Worm (Caenorhabditis elegans) whole organism, L3 larva: ENCODE results near the gene atf-6.

Experiments used
- ceh-16 ChIP-seq: sonication (generic microtip); optimal IDR thresholded peaks from 2 replicates; lab custom pipeline; 2017; ENCODE audit warnings: missing biosample characterization, missing genetic modification characterization
- ceh-28 ChIP-seq: fragments of 150-350 bp; optimal IDR thresholded peaks from 2 replicates; lab custom pipeline; 2014; ENCODE audit warnings: missing biosample characterization, missing genetic modification reagents, missing genetic modification characterization
- ceh-82 ChIP-seq: fragments of 150-350 bp; optimal IDR thresholded peaks from 2 replicates; lab custom pipeline; 2014; ENCODE audit warnings: missing biosample characterization, missing genetic modification characterization
- daf-12 ChIP-seq: fragments of 150-350 bp; optimal IDR thresholded peaks from 2 replicates; lab custom pipeline; 2014; ENCODE audit warnings: missing biosample characterization, missing genetic modification reagents, missing genetic modification characterization
- egl-5 ChIP-seq: fragments of 150-350 bp; optimal IDR thresholded peaks from 2 replicates; lab custom pipeline; 2017; ENCODE audit warnings: missing biosample characterization, missing genetic modification reagents, missing genetic modification characterization, inconsistent platforms
- elt-2 ChIP-seq: sonication (generic microtip); optimal IDR thresholded peaks from 2 replicates; lab custom pipeline; 2016; ENCODE audit warnings: missing genetic modification reagents, mild to moderate bottlenecking, missing genetic modification characterization, missing compliant biosample characterization
- fkh-10 ChIP-seq: sonication (generic microtip); optimal IDR thresholded peaks from 2 replicates; lab custom pipeline; 2017; ENCODE audit warnings: missing biosample characterization, missing genetic modification reagents, missing genetic modification characterization
- fkh-2 ChIP-seq: fragments of 150-350 bp; optimal IDR thresholded peaks from 2 replicates; lab custom pipeline; 2014; ENCODE audit warnings: missing biosample characterization, missing genetic modification reagents, missing genetic modification characterization
- hmg-11 ChIP-seq: sonication (generic microtip); optimal IDR thresholded peaks from 2 replicates; lab custom pipeline; 2016; ENCODE audit warnings: missing genetic modification characterization, missing compliant biosample characterization
- jun-1 ChIP-seq: fragments of 150-350 bp; optimal IDR thresholded peaks from 2 replicates; lab custom pipeline; 2014; ENCODE audit warnings: missing biosample characterization, missing genetic modification reagents, missing genetic modification characterization
- lin-15B ChIP-seq: fragments of 150-350 bp; optimal IDR thresholded peaks from 2 replicates; lab custom pipeline; 2014; ENCODE audit warnings: missing biosample characterization, missing genetic modification characterization
- lin-39 ChIP-seq: fragments of 150-350 bp; optimal IDR thresholded peaks from 2 replicates; lab custom pipeline; 2018; ENCODE audit warnings: missing biosample characterization, missing genetic modification reagents, missing genetic modification characterization
- mdl-1 ChIP-seq: fragments of 150-350 bp; optimal IDR thresholded peaks from 2 replicates; lab custom pipeline; 2014; ENCODE audit warnings: missing biosample characterization, missing genetic modification characterization
- nfya-1 ChIP-seq: sonication (generic microtip); optimal IDR thresholded peaks from 2 replicates; lab custom pipeline; 2017; ENCODE audit warnings: missing genetic modification characterization, mild to moderate bottlenecking, missing compliant biosample characterization, antibody characterized with exemption, moderate library complexity; ENCODE audit not compliant: insufficient read depth
- nhr-23 ChIP-seq: fragments of 150-350 bp; optimal IDR thresholded peaks from 2 replicates; lab custom pipeline; 2014; ENCODE audit warnings: missing biosample characterization, missing genetic modification reagents, missing genetic modification characterization
- nhr-25 ChIP-seq: sonication (generic microtip); optimal IDR thresholded peaks from 2 replicates; lab custom pipeline; 2017; ENCODE audit warnings: missing biosample characterization, missing genetic modification characterization
- nhr-28 ChIP-seq: fragments of 150-350 bp; optimal IDR thresholded peaks from 2 replicates; lab custom pipeline; 2014; ENCODE audit warnings: missing biosample characterization, missing genetic modification characterization
- pha-4 ChIP-seq: fragments of 150-350 bp; optimal IDR thresholded peaks from 2 replicates; lab custom pipeline; 2014; ENCODE audit warnings: missing biosample characterization, missing genetic modification reagents, missing genetic modification characterization
- pqm-1 ChIP-seq: fragments of 150-350 bp; optimal IDR thresholded peaks from 2 replicates; lab custom pipeline; 2017; ENCODE audit warnings: missing biosample characterization, missing genetic modification characterization, inconsistent platforms
- skn-1 ChIP-seq: fragments of 150-350 bp; optimal IDR thresholded peaks from 2 replicates; lab custom pipeline; 2014; ENCODE audit warnings: missing biosample characterization, missing genetic modification characterization
- snpc-4 ChIP-seq: fragments of 150-350 bp; optimal IDR thresholded peaks from 2 replicates; lab custom pipeline; 2014; ENCODE audit warnings: missing biosample characterization, missing genetic modification characterization
- zag-1 ChIP-seq: fragments of 150-350 bp; optimal IDR thresholded peaks from 2 replicates; lab custom pipeline; 2014; ENCODE audit warnings: missing biosample characterization, missing genetic modification characterization
- ztf-4 ChIP-seq: fragments of 150-350 bp; optimal IDR thresholded peaks from 2 replicates; lab custom pipeline; 2014; ENCODE audit warnings: missing biosample characterization, missing genetic modification characterization

The atf-6 gene

ce11 chrX:12434086-12434485 lies 46.7 kb upstream of the atf-6 start, which contains the start of gene tsct-1:
Gene tsct-1, plus strand, starts transcription at chrX:12434097.
- TF ChIP-seq daf-12 (tag; lab: Kevin White, UChicago), result no peak
- peak; percentile 86 for TF ChIP-seq pha-4 (tag; lab: Kevin White, UChicago)
- no peak for TF ChIP-seq nhr-25 (tag; lab: Kevin White, UChicago)
- TF ChIP-seq, all 47 proteins: peak for 1

ce11 chrX:12435246-12435645 lies 45.5 kb upstream of the atf-6 start:
- TF ChIP-seq ceh-28 (no peak), pha-4 (tag; lab: Kevin White, UChicago) (peak; percentile 56), ceh-82 (no peak), pqm-1 (tag; lab: Kevin White, UChicago) (peak; percentile 22), snpc-4 (tag; lab: Kevin White, UChicago) (no peak), elt-2 (tag; lab: Kevin White, UChicago) (peak; percentile 41)

ce11 chrX:12436486-12436885 lies 44.3 kb upstream of the atf-6 start:
- TF ChIP-seq pha-4 (tag; lab: Kevin White, UChicago) (peak; percentile 51), ceh-28 (no peak), lin-39 (tag; lab: Kevin White, UChicago) (peak; percentile 30), skn-1 (tag; lab: Kevin White, UChicago) (no peak), daf-12 (tag; lab: Kevin White, UChicago) (no peak), nhr-23 (tag; lab: Kevin White, UChicago) (no peak), mdl-1 (tag; lab: Kevin White, UChicago) (no peak)

ce11 chrX:12438266-12438665 lies 42.5 kb upstream of the atf-6 start:
- TF ChIP-seq zag-1 (tag; lab: Kevin White, UChicago) (no peak), egl-5 (peak; percentile 87), fkh-2 (tag; lab: Kevin White, UChicago) (no peak), mdl-1 (tag; lab: Kevin White, UChicago) (no peak), fkh-10 (GFP tag; lab: Kevin White, UChicago) (no peak), nfya-1 (tag; lab: Kevin White, UChicago) (no peak), ceh-16 (no peak)
- TF ChIP-seq, all 47 proteins: peak for 1

ce11 chrX:12439998-12440722 lies 40.6 kb upstream of the atf-6 start:
- TF ChIP-seq hmg-11 (peak; percentile 10), nhr-28 (tag; lab: Kevin White, UChicago) (no peak), lin-39 (tag; lab: Kevin White, UChicago) (peak; percentile 26)

ce11 chrX:12444423-12444822 lies 36.3 kb upstream of the atf-6 start:
- TF ChIP-seq ceh-28, result no peak
- no peak for TF ChIP-seq ceh-82
- TF ChIP-seq ztf-4, result no peak
- no peak for TF ChIP-seq nhr-25 (tag; lab: Kevin White, UChicago)

- TF ChIP-seq egl-5, result no peak
- TF ChIP-seq pqm-1 (tag; lab: Kevin White, UChicago), result peak; percentile 17
- peak; percentile 61 for TF ChIP-seq elt-2 (tag; lab: Kevin White, UChicago)
Measured at ce11 chrX:12446572-12446971, 34.2 kb upstream of the atf-6 start.

ce11 chrX:12449262-12449942 lies 31.3 kb upstream of the atf-6 start, which contains the start of gene T18D3.6:
Gene T18D3.6, plus strand, starts transcription at chrX:12449892.
- peak; percentile 22 for TF ChIP-seq elt-2 (tag; lab: Kevin White, UChicago)
- no peak for TF ChIP-seq ceh-16
- TF ChIP-seq jun-1 (tag; lab: Kevin White, UChicago), result no peak
- TF ChIP-seq lin-15B (tag; lab: Kevin White, UChicago), result peak; percentile 31
- peak; percentile 52 for TF ChIP-seq hmg-11
- peak; percentile 34 for TF ChIP-seq nfya-1 (tag; lab: Kevin White, UChicago)
